Fruit fly (Drosophila melanogaster): Measurements from ENCODE around the gene CG2991.

The CG2991 gene

dm6 chr2L:2884683-2885502 lies 27.9 kb downstream of the CG2991 start (continued):
- TF ChIP-seq cato (GFP tag; optimal IDR thresholded peaks at IDR 0.05; ENCODE audit: borderline replicate concordance) (no peak), ssp (GFP tag; IDR thresholded peaks at IDR 0.05) (peak; percentile 13; the same call in 1 of the 2 replicates), pfk (GFP tag; optimal IDR thresholded peaks at IDR 0.05) (peak; percentile 45), rib (GFP tag; IDR thresholded peaks at IDR 0.05) (peak; percentile 76), tna (GFP tag; IDR thresholded peaks at IDR 0.05; ENCODE audit: partially characterized antibody) (peak; percentile 57; the same call in 1 of the 2 replicates), btn (GFP tag; optimal IDR thresholded peaks at IDR 0.05) (no peak), Dbx (GFP tag; IDR thresholded peaks at IDR 0.05) (peak; percentile 69), ro (GFP tag; IDR thresholded peaks at IDR 0.05) (no peak), ttk (GFP tag; IDR thresholded peaks at IDR 0.05) (no peak), Blimp-1 (GFP tag; optimal IDR thresholded peaks at IDR 0.05) (no peak), crp (GFP tag; optimal IDR thresholded peaks at IDR 0.05) (peak; percentile 91 to 99), ftz-f1 (GFP tag; optimal IDR thresholded peaks at IDR 0.05) (peak; percentile 52), CG2712 (tag; optimal IDR thresholded peaks at IDR 0.05) (peak; percentile 52), gsb (GFP tag; IDR thresholded peaks at IDR 0.05) (0 out of 2 replicates have a peak, but pooled peaks have one; percentile 45), dpn (GFP tag; optimal IDR thresholded peaks at IDR 0.05) (peak in 1 of 2 experiments; percentile 18), ase (GFP tag; IDR thresholded peaks at IDR 0.05) (peak; percentile 67; the same call in 2 of the 3 replicates), Meics (GFP tag; optimal IDR thresholded peaks at IDR 0.05) (peak; percentile 53), nerfin-2 (GFP tag; IDR thresholded peaks at IDR 0.05; ENCODE audit: partially characterized antibody) (no peak), ind (GFP tag; optimal IDR thresholded peaks at IDR 0.05) (no peak), CG13775 (GFP tag; optimal IDR thresholded peaks at IDR 0.05) (no peak), bigmax (GFP tag; optimal IDR thresholded peaks at IDR 0.05) (peak; percentile 40), CG17186 (GFP tag; optimal IDR thresholded peaks at IDR 0.05) (peak; percentile 84), ac (GFP tag; optimal IDR thresholded peaks at IDR 0.05) (peak; percentile 81), maf-S (GFP tag; optimal IDR thresholded peaks at IDR 0.05) (no peak), MTF-1 (GFP tag; optimal IDR thresholded peaks at IDR 0.05; ENCODE audit: borderline replicate concordance) (peak; percentile 75), crc (GFP tag; optimal IDR thresholded peaks at IDR 0.05) (no peak), Hmx (GFP tag; optimal IDR thresholded peaks at IDR 0.05) (no peak), trh (GFP tag; optimal IDR thresholded peaks at IDR 0.05) (no peak), mirr (GFP tag; optimal IDR thresholded peaks at IDR 0.05) (peak; percentile 60), CG9817 (tag; optimal IDR thresholded peaks at IDR 0.05) (peak; percentile 48), CG7963 (GFP tag; IDR thresholded peaks at IDR 0.05; ENCODE audit: partially characterized antibody) (no peak), CG11695 (GFP tag; IDR thresholded peaks at IDR 0.05) (no peak), chinmo (GFP tag; IDR thresholded peaks at IDR 0.05; ENCODE audit: partially characterized antibody) (peak; percentile 87; the same call in 3 of the 4 replicates), sens (GFP tag) (no peak), seq (GFP tag; IDR thresholded peaks at IDR 0.05) (no peak), kay (GFP tag; optimal IDR thresholded peaks at IDR 0.05) (no peak), CG16779 (GFP tag; IDR thresholded peaks at IDR 0.05) (no peak; the same call in 1 of the 2 replicates), pnt (GFP tag; optimal IDR thresholded peaks at IDR 0.05) (no peak), CG16815 (GFP tag; optimal IDR thresholded peaks at IDR 0.05) (no peak), CG4282 (GFP tag; optimal IDR thresholded peaks at IDR 0.05) (no peak), dysf (GFP tag; IDR thresholded peaks at IDR 0.05) (peak; percentile 50; the same call in 1 of the 3 replicates), oc (tag; optimal IDR thresholded peaks at IDR 0.05) (peak; percentile 66), CG1602 (GFP tag; optimal IDR thresholded peaks at IDR 0.05) (no peak), dan (GFP tag; IDR thresholded peaks at IDR 0.05) (no peak), CG2875 (GFP tag; optimal IDR thresholded peaks at IDR 0.05) (no peak), Poxn (GFP tag; IDR thresholded peaks at IDR 0.05) (no peak), CG9797 (GFP tag; optimal IDR thresholded peaks at IDR 0.05) (peak; percentile 95), CG1603 (tag; optimal IDR thresholded peaks at IDR 0.05) (peak; percentile 89), CG7357 (GFP tag; IDR thresholded peaks at IDR 0.05) (no peak)

Data from whole organism, embryonic.